Fruit fly (Drosophila melanogaster) whole organism, pupa: ENCODE measurements around the gene CG14304.

Source experiments
- CG8301 ChIP-seq: fragments of 200-800 bp; sonication (Bioruptor generic); optimal IDR thresholded peaks from 2 replicates; lab custom pipeline; 2018; ENCODE audit warnings: missing biosample characterization, mild to moderate bottlenecking, missing genetic modification characterization
- EcR ChIP-seq: fragments of 200-800 bp; sonication (Bioruptor generic); optimal IDR thresholded peaks from 3 replicates; lab custom pipeline; 2019; ENCODE audit warnings: missing biosample characterization, missing genetic modification characterization, mild to moderate bottlenecking, moderate library complexity, missing genetic modification reagents
- Pif1B ChIP-seq: fragments of 200-800 bp; sonication (Bioruptor generic); optimal IDR thresholded peaks from 3 replicates; lab custom pipeline; 2016; ENCODE audit warnings: missing biosample characterization, missing genetic modification characterization
- gl ChIP-seq: fragments of 200-800 bp; sonication (Bioruptor generic); optimal IDR thresholded peaks from 2 replicates; lab custom pipeline; 2018; ENCODE audit warnings: missing biosample characterization, mild to moderate bottlenecking, missing genetic modification characterization

DNA sequence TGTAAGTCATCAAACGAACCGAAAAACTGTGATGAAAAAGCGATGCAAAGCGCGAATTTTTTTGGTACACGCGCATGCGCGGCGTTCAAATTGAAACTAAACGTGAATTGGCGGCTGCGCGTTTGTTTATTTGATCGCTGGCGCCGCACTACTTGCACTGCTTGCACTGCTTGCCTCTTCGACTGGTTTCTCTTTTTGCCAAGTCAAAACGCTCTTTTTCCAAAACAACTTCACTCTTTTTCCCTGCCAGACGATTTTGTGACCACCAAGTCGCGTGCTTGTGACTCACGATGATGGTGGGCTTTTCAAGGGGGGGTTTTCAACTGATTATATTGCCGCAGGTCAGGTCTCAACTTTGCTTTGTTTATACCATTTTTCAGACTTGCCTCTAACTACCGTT, at the start of gene CG14304:
- TF ChIP-seq EcR (GFP tag; lab: Kevin White, UChicago) (no peak), Pif1B (GFP tag; lab: Kevin White, UChicago) (no peak), CG8301 (tag; lab: Kevin White, UChicago) (no peak), gl (no peak)
